Worm (Caenorhabditis elegans) whole organism, L1 larva: ENCODE measurements around the gene C18A11.1.
A peak's percentile ranks its signal among the peaks of the same experiment; 100 is the strongest.

ENCODE experiments used
- elt-2 ChIP-seq: sonication (generic microtip); optimal IDR thresholded peaks from 2 replicates; lab custom pipeline; 2016; ENCODE audit warnings: missing genetic modification characterization, mild to moderate bottlenecking, inconsistent platforms, missing compliant biosample characterization, missing genetic modification reagents
- ets-5 ChIP-seq: fragments of 200-800 bp; sonication (Bioruptor generic); IDR thresholded peaks from 2 replicates; pipeline ENCODE4 v1.3.6; 2022; ENCODE audit warnings: missing genetic modification characterization, missing compliant biosample characterization
- grh-1 ChIP-seq: fragments of 200-800 bp; sonication (Bioruptor generic); IDR thresholded peaks from 2 replicates; pipeline ENCODE4 v1.3.6; 2022; ENCODE audit warnings: missing genetic modification reagents, missing genetic modification characterization, missing compliant biosample characterization
- lin-15B ChIP-seq: fragments of 150-350 bp; sonication (generic microtip); optimal IDR thresholded peaks from 3 replicates; lab custom pipeline; 2014; ENCODE audit warnings: missing biosample characterization, missing genetic modification characterization
- lsy-2 ChIP-seq, 2 experiments: fragments of 150-350 bp; optimal IDR thresholded peaks; 2 replicates each; lab custom pipeline; 2014; ENCODE audit warnings: missing biosample characterization in 2 of 2, missing genetic modification characterization in 2 of 2
- nhr-90 ChIP-seq: sonication (generic microtip); optimal IDR thresholded peaks from 2 replicates; lab custom pipeline; 2016; ENCODE audit warnings: mild to moderate bottlenecking, missing genetic modification characterization, missing compliant biosample characterization; ENCODE audit not compliant: poor library complexity
- pqm-1 ChIP-seq: sonication (generic microtip); optimal IDR thresholded peaks from 3 replicates; lab custom pipeline; 2017; ENCODE audit warnings: missing biosample characterization, missing genetic modification characterization

DNA sequence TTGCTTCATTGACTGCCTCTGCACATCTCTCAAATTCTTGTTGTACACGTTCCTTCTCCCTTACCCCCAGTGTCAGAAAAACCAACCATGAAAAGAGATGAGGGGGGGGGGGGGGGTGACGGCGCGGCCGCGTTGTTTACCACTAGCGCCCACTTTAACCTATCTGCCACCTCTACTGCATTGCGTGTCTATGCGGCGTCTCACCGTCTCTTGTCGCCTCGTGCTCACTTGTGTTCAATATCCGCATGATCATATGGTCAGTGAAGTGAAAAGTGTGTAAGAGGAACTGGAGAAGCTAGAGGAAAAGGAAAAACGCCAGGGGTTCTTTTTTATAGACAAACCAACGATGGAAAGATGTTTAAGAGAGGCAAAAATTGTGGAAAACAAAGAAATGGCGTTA, 49.5 kb upstream of the C18A11.1 start:
- peak; percentile 63 to 83 for TF ChIP-seq lsy-2 (tag; optimal IDR thresholded peaks at IDR 0.05; lab: Kevin White, UChicago)
- no peak for TF ChIP-seq lin-15B (tag; lab: Kevin White, UChicago)
- peak; percentile 72 for TF ChIP-seq nhr-90 (tag; lab: Kevin White, UChicago)
- TF ChIP-seq elt-2 (tag; lab: Kevin White, UChicago) = peak; percentile 62
- TF ChIP-seq grh-1 = 0 out of 2 replicates have a peak, but pooled peaks have one; percentile 37
- no peak for TF ChIP-seq pqm-1 (tag; lab: Kevin White, UChicago)
- no peak for TF ChIP-seq ets-5 (GFP tag; lab: Robert Waterston, UW)
